Worm (Caenorhabditis elegans) whole organism, L4/young adult: Measurements from ENCODE around the gene luc-7L3.

ENCODE experiments used
- W03F9.2 ChIP-seq: fragments of 150-350 bp; optimal IDR thresholded peaks from 2 replicates; lab custom pipeline; 2014; ENCODE audit warnings: missing biosample characterization, missing genetic modification characterization
- dao-5 ChIP-seq: sonication (generic microtip); optimal IDR thresholded peaks from 2 replicates; lab custom pipeline; 2016; ENCODE audit warnings: missing genotype, missing genetic modification characterization, moderate library complexity, missing compliant biosample characterization
- him-1 ChIP-seq: sonication (generic microtip); optimal IDR thresholded peaks from 2 replicates; lab custom pipeline; 2016; ENCODE audit warnings: missing genotype, missing genetic modification reagents, missing genetic modification characterization, missing compliant biosample characterization

DNA sequence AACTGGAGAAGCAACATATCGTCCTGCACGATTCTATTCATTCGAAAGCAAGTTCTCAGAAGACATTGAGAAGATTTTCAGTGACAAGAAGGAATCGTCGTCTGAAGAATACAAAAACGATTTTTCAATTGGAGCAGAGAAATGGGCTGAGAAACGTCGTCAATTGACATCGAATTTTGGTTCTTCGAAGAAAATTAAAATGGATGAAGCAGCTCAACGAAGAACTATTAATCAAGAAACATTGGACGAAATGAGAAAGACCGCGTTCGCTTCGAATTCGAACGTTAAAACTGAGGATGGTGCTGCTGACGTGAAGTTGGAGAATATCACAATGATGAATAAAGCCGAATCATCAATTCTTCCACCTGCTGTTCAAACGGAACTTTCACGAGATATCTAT, 51.7 kb downstream of the luc-7L3 start, which contains the start of gene rpt-4:
- no peak for TF ChIP-seq W03F9.2 (tag; lab: Kevin White, UChicago)
- no peak for TF ChIP-seq him-1 (tag; lab: Kevin White, UChicago)
- TF ChIP-seq dao-5 = no peak
